Worm (Caenorhabditis elegans): ENCODE measurements around the gene F54H12.10.

The F54H12.10 gene

ce11 chrIII:7953208-7953607 lies 5.6 kb downstream of the F54H12.10 start, which contains the start of gene let-754:
let-754 (minus strand) TSS chrIII:7953308.
- TF ChIP-seq hmbx-1 (tag; optimal IDR thresholded peaks at IDR 0.05) = no peak
- TF ChIP-seq ceh-36 (tag; optimal IDR thresholded peaks at IDR 0.05) = no peak
- no peak for TF ChIP-seq ceh-13 (GFP tag; optimal IDR thresholded peaks at IDR 0.05)
- no peak for TF ChIP-seq flt-1 (GFP tag; IDR thresholded peaks at IDR 0.05)
- no peak for TF ChIP-seq sea-1 (GFP tag; conservative IDR thresholded peaks at IDR 0.05)
- TF ChIP-seq tra-4 (tag; optimal IDR thresholded peaks at IDR 0.05) = no peak
- no peak for TF ChIP-seq aly-1 (tag; optimal IDR thresholded peaks at IDR 0.05)
- no peak for TF ChIP-seq tbx-37 (GFP tag; conservative IDR thresholded peaks at IDR 0.05)
- TF ChIP-seq hmg-4 (GFP tag; optimal IDR thresholded peaks at IDR 0.05) = no peak
- no peak for TF ChIP-seq ama-1 (optimal IDR thresholded peaks at IDR 0.05)
- no peak for TF ChIP-seq pes-1 (GFP tag; IDR thresholded peaks at IDR 0.05)
- no peak for TF ChIP-seq ets-7 (tag; optimal IDR thresholded peaks at IDR 0.05)
- no peak for TF ChIP-seq B0310.2 (tag; optimal IDR thresholded peaks at IDR 0.05)

DNA sequence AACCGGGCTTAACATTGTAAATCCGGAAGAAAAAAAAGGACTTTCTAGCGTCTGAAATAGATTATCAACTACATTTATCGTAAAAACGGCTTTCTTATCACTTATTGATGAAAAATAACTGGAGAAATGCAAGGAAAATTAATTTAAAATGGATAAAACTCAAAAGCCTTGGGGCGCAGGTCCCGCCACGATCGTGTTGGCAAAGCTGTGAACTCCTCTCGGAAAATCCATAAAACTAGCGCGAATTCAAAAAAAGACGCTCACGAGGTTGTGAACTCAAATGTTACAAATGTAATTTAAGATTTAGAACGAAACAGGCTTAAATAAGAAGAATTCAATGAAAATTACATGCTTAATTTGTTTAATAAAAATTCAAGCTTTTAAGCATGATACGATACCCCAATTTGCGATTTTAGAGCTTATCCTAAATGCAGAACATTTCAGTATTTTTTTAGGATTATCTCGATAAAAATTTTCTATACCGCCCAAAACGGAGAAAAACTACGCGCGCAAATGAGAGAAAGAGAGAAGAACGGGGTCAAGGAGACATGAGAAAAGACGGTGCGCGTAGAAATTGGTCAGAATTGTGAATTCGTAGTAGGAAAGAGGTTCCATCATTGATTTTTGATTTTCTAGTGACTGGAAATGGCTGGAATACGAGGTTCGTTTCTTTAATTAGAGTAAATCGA lies 6.6 kb downstream of the F54H12.10 start, which contains the start of gene C29E4.15:
Gene C29E4.15 (plus strand): TSS at position 547 of the 689 bp plus-strand sequence.
- TF ChIP-seq F13C5.2 (tag; optimal IDR thresholded peaks at IDR 0.05) = no peak
- no peak for TF ChIP-seq flt-1 (GFP tag; IDR thresholded peaks at IDR 0.05)
- TF ChIP-seq aly-1 (tag; optimal IDR thresholded peaks at IDR 0.05) = no peak
- TF ChIP-seq hnd-1 (tag; optimal IDR thresholded peaks at IDR 0.05) = no peak
- no peak for TF ChIP-seq hmbx-1 (tag; optimal IDR thresholded peaks at IDR 0.05)
- TF ChIP-seq ama-1 (optimal IDR thresholded peaks at IDR 0.05) = no peak
- TF ChIP-seq tra-4 (tag; optimal IDR thresholded peaks at IDR 0.05) = no peak
- TF ChIP-seq scrt-1 (GFP tag; IDR thresholded peaks at IDR 0.05) = no peak
- TF ChIP-seq ets-7 (tag; optimal IDR thresholded peaks at IDR 0.05) = no peak
- TF ChIP-seq B0310.2 (tag; optimal IDR thresholded peaks at IDR 0.05) = no peak

ce11 chrIII:7950447-7950846 lies 8.3 kb downstream of the F54H12.10 start:
- TF ChIP-seq hmg-4 (GFP tag; optimal IDR thresholded peaks at IDR 0.05) (no peak), ceh-13 (GFP tag; optimal IDR thresholded peaks at IDR 0.05) (no peak), B0310.2 (tag; optimal IDR thresholded peaks at IDR 0.05) (no peak), sea-1 (GFP tag; conservative IDR thresholded peaks at IDR 0.05) (no peak), tra-4 (tag; optimal IDR thresholded peaks at IDR 0.05) (no peak), ets-7 (tag; optimal IDR thresholded peaks at IDR 0.05) (no peak), ceh-36 (tag; optimal IDR thresholded peaks at IDR 0.05) (no peak), tbx-11 (GFP tag; IDR thresholded peaks at IDR 0.05) (no peak), aly-1 (tag; optimal IDR thresholded peaks at IDR 0.05) (no peak), scrt-1 (GFP tag; IDR thresholded peaks at IDR 0.05) (no peak), tbx-37 (GFP tag; conservative IDR thresholded peaks at IDR 0.05) (no peak), hmbx-1 (tag; optimal IDR thresholded peaks at IDR 0.05) (no peak), F13C5.2 (tag; optimal IDR thresholded peaks at IDR 0.05) (no peak), hnd-1 (tag; optimal IDR thresholded peaks at IDR 0.05) (no peak), ama-1 (optimal IDR thresholded peaks at IDR 0.05) (no peak), flt-1 (GFP tag; IDR thresholded peaks at IDR 0.05) (no peak), pes-1 (GFP tag; IDR thresholded peaks at IDR 0.05) (no peak)

- TF ChIP-seq F13C5.2 (tag; optimal IDR thresholded peaks at IDR 0.05) = no peak
- TF ChIP-seq ceh-13 (GFP tag; optimal IDR thresholded peaks at IDR 0.05) = no peak
- no peak for TF ChIP-seq ets-7 (tag; optimal IDR thresholded peaks at IDR 0.05)
- no peak for TF ChIP-seq pes-1 (GFP tag; IDR thresholded peaks at IDR 0.05)
- TF ChIP-seq flt-1 (GFP tag; IDR thresholded peaks at IDR 0.05) = no peak
- no peak for TF ChIP-seq hnd-1 (tag; optimal IDR thresholded peaks at IDR 0.05)
- TF ChIP-seq aly-1 (tag; optimal IDR thresholded peaks at IDR 0.05) = no peak
- TF ChIP-seq tra-4 (tag; optimal IDR thresholded peaks at IDR 0.05) = no peak
- TF ChIP-seq hmbx-1 (tag; optimal IDR thresholded peaks at IDR 0.05) = no peak
- TF ChIP-seq B0310.2 (tag; optimal IDR thresholded peaks at IDR 0.05) = no peak
- no peak for TF ChIP-seq sea-1 (GFP tag; conservative IDR thresholded peaks at IDR 0.05)
- no peak for TF ChIP-seq tbx-37 (GFP tag; conservative IDR thresholded peaks at IDR 0.05)
- TF ChIP-seq ama-1 (optimal IDR thresholded peaks at IDR 0.05) = no peak
- no peak for TF ChIP-seq hmg-4 (GFP tag; optimal IDR thresholded peaks at IDR 0.05)
- TF ChIP-seq scrt-1 (GFP tag; IDR thresholded peaks at IDR 0.05) = no peak
Measured at ce11 chrIII:7948802-7949201, 10.0 kb downstream of the F54H12.10 start, which contains the start of gene col-90. col-90 (plus strand) TSS chrIII:7948838.

- TF ChIP-seq ceh-36 (tag; optimal IDR thresholded peaks at IDR 0.05) (no peak), aly-1 (tag; optimal IDR thresholded peaks at IDR 0.05) (no peak), scrt-1 (GFP tag; IDR thresholded peaks at IDR 0.05) (no peak), sea-1 (GFP tag; conservative IDR thresholded peaks at IDR 0.05) (no peak), B0310.2 (tag; optimal IDR thresholded peaks at IDR 0.05) (no peak), ama-1 (optimal IDR thresholded peaks at IDR 0.05) (no peak), tra-4 (tag; optimal IDR thresholded peaks at IDR 0.05) (no peak), hmg-4 (GFP tag; optimal IDR thresholded peaks at IDR 0.05) (no peak), ceh-13 (GFP tag; optimal IDR thresholded peaks at IDR 0.05) (no peak)
Measured at ce11 chrIII:7947677-7948076, 11.1 kb downstream of the F54H12.10 start.

ce11 chrIII:7946968-7947491 lies 11.7 kb downstream of the F54H12.10 start, which contains the start of gene gsto-1:
gsto-1 (minus strand) TSS chrIII:7947018.
- TF ChIP-seq hmbx-1 (tag; optimal IDR thresholded peaks at IDR 0.05) (no peak), scrt-1 (GFP tag; IDR thresholded peaks at IDR 0.05) (no peak), hmg-4 (GFP tag; optimal IDR thresholded peaks at IDR 0.05) (no peak), ceh-36 (tag; optimal IDR thresholded peaks at IDR 0.05) (no peak), ets-7 (tag; optimal IDR thresholded peaks at IDR 0.05) (no peak), ceh-13 (GFP tag; optimal IDR thresholded peaks at IDR 0.05) (no peak), ama-1 (optimal IDR thresholded peaks at IDR 0.05) (no peak), B0310.2 (tag; optimal IDR thresholded peaks at IDR 0.05) (no peak), tbx-37 (GFP tag; conservative IDR thresholded peaks at IDR 0.05) (no peak), pes-1 (GFP tag; IDR thresholded peaks at IDR 0.05) (no peak), F13C5.2 (tag; optimal IDR thresholded peaks at IDR 0.05) (no peak), tra-4 (tag; optimal IDR thresholded peaks at IDR 0.05) (no peak), tbx-11 (GFP tag; IDR thresholded peaks at IDR 0.05) (no peak), flt-1 (GFP tag; IDR thresholded peaks at IDR 0.05) (no peak), hnd-1 (tag; optimal IDR thresholded peaks at IDR 0.05) (no peak), sea-1 (GFP tag; conservative IDR thresholded peaks at IDR 0.05) (no peak), aly-1 (tag; optimal IDR thresholded peaks at IDR 0.05) (no peak)
